Worm (Caenorhabditis elegans) whole organism, late embryonic: ENCODE data around the gene clc-26.

ENCODE experiments used
- ama-1 ChIP-seq: fragments of 150-350 bp; optimal IDR thresholded peaks from 2 replicates; lab custom pipeline; 2014
- ceh-9 ChIP-seq: sonication (generic microtip); optimal IDR thresholded peaks from 2 replicates; lab custom pipeline; 2016; ENCODE audit warnings: mild to moderate bottlenecking, missing genetic modification characterization, inconsistent platforms, missing compliant biosample characterization
- dmd-4 ChIP-seq: sonication (generic microtip); optimal IDR thresholded peaks from 2 replicates; lab custom pipeline; 2016; ENCODE audit warnings: borderline replicate concordance, missing genetic modification characterization, missing compliant biosample characterization
- fkh-10 ChIP-seq: fragments of 150-350 bp; optimal IDR thresholded peaks from 2 replicates; lab custom pipeline; 2014; ENCODE audit warnings: missing biosample characterization, missing genetic modification reagents, missing genetic modification characterization
- madf-2 ChIP-seq: sonication (generic microtip); optimal IDR thresholded peaks from 2 replicates; lab custom pipeline; 2017; ENCODE audit warnings: missing genetic modification characterization, missing compliant biosample characterization
- pha-4 ChIP-seq: fragments of 150-350 bp; optimal IDR thresholded peaks from 2 replicates; lab custom pipeline; 2018; ENCODE audit warnings: missing biosample characterization, missing genetic modification reagents, missing genetic modification characterization
- rnt-1 ChIP-seq: sonication (generic microtip); optimal IDR thresholded peaks from 2 replicates; lab custom pipeline; 2016; ENCODE audit warnings: missing genetic modification characterization, missing compliant biosample characterization
- sdc-2 ChIP-seq: sonication (generic microtip); optimal IDR thresholded peaks from 2 replicates; lab custom pipeline; 2016; ENCODE audit warnings: missing genotype, missing genetic modification characterization, missing compliant biosample characterization
- tbx-2 ChIP-seq: sonication (generic microtip); optimal IDR thresholded peaks from 2 replicates; lab custom pipeline; 2016; ENCODE audit warnings: missing genetic modification characterization, missing compliant biosample characterization

ce11 chrIII:1028233-1028632, 2.6 kb downstream of the clc-26 start:
- TF ChIP-seq ama-1 (lab: Kevin White, UChicago) (no peak), fkh-10 (GFP tag; lab: Kevin White, UChicago) (no peak), ceh-9 (tag; lab: Kevin White, UChicago) (no peak), rnt-1 (no peak), pha-4 (no peak), sdc-2 (tag; lab: Kevin White, UChicago) (no peak), dmd-4 (tag; lab: Kevin White, UChicago) (no peak), madf-2 (tag; lab: Kevin White, UChicago) (no peak), tbx-2 (tag; lab: Kevin White, UChicago) (no peak)
